Fruit fly (Drosophila melanogaster) whole organism, embryonic: Measurements from ENCODE around the gene erm.

ENCODE experiments used
- Adf1 ChIP-seq: fragments of 200-800 bp; sonication (Bioruptor generic); IDR thresholded peaks from 2 replicates; pipeline ENCODE4 v1.3.6; 2022; ENCODE audit warnings: missing biosample characterization, missing genetic modification characterization
- Antp ChIP-seq: fragments of 200-800 bp; sonication (Bioruptor generic); optimal IDR thresholded peaks from 3 replicates; lab custom pipeline; 2016; ENCODE audit warnings: missing biosample characterization, missing genetic modification characterization
- C15 ChIP-seq: fragments of 200-800 bp; sonication (Bioruptor generic); IDR thresholded peaks from 3 replicates; pipeline ENCODE4 v1.3.6; 2022; ENCODE audit warnings: missing biosample characterization, missing genetic modification characterization
- CG11085 ChIP-seq: fragments of 200-800 bp; sonication (Bioruptor generic); IDR thresholded peaks from 2 replicates; pipeline ENCODE4 v1.3.6; 2022; ENCODE audit warnings: missing biosample characterization, missing genetic modification characterization
- CG11398 ChIP-seq: fragments of 200-800 bp; sonication (Bioruptor generic); optimal IDR thresholded peaks from 2 replicates; lab custom pipeline; 2016; ENCODE audit warnings: missing biosample characterization, missing genetic modification characterization
- CG14050 ChIP-seq: fragments of 200-800 bp; sonication (Bioruptor generic); IDR thresholded peaks from 3 replicates; pipeline ENCODE4 v1.3.6; 2022; ENCODE audit warnings: missing biosample characterization, missing genetic modification characterization
- CG14667 ChIP-seq: fragments of 200-800 bp; sonication (Bioruptor generic); IDR thresholded peaks from 2 replicates; pipeline ENCODE4 v1.3.6; 2022; ENCODE audit warnings: missing biosample characterization, missing genetic modification characterization
- CG16779 ChIP-seq: fragments of 200-800 bp; sonication (Bioruptor generic); IDR thresholded peaks from 2 replicates; pipeline ENCODE4 v1.3.6; 2022; ENCODE audit warnings: missing biosample characterization, missing genetic modification characterization
- CG18011 ChIP-seq: fragments of 200-800 bp; sonication (Bioruptor generic); optimal IDR thresholded peaks from 2 replicates; lab custom pipeline; 2017; ENCODE audit warnings: missing biosample characterization, missing genetic modification characterization, mild to moderate bottlenecking, moderate library complexity, missing genotype
- CG18619 ChIP-seq: fragments of 200-800 bp; sonication (Bioruptor generic); optimal IDR thresholded peaks from 3 replicates; lab custom pipeline; 2017; ENCODE audit warnings: missing biosample characterization, mild to moderate bottlenecking, missing genetic modification characterization
- CG2116 ChIP-seq: fragments of 200-800 bp; sonication (Bioruptor generic); optimal IDR thresholded peaks from 3 replicates; lab custom pipeline; 2018; ENCODE audit warnings: missing biosample characterization, mild to moderate bottlenecking, missing genetic modification characterization
- CG2202 ChIP-seq: fragments of 200-800 bp; sonication (Bioruptor generic); optimal IDR thresholded peaks from 2 replicates; lab custom pipeline; 2018; ENCODE audit warnings: missing biosample characterization, mild to moderate bottlenecking, missing genetic modification characterization
- CG3407 ChIP-seq: fragments of 200-800 bp; sonication (Bioruptor generic); optimal IDR thresholded peaks from 2 replicates; lab custom pipeline; 2018; ENCODE audit warnings: missing biosample characterization, mild to moderate bottlenecking, missing genetic modification characterization
- CG6654 ChIP-seq: fragments of 200-800 bp; sonication (Bioruptor generic); optimal IDR thresholded peaks from 2 replicates; lab custom pipeline; 2017; ENCODE audit warnings: missing biosample characterization, mild to moderate bottlenecking, missing genetic modification characterization
- CG6854 ChIP-seq: fragments of 200-800 bp; sonication (Bioruptor generic); optimal IDR thresholded peaks from 3 replicates; lab custom pipeline; 2017; ENCODE audit warnings: missing biosample characterization, mild to moderate bottlenecking, missing genetic modification characterization
- CG7839 ChIP-seq: fragments of 200-800 bp; sonication (Bioruptor generic); optimal IDR thresholded peaks from 3 replicates; lab custom pipeline; 2018; ENCODE audit warnings: missing biosample characterization, mild to moderate bottlenecking, missing genetic modification characterization, moderate library complexity
- CG7987 ChIP-seq: fragments of 200-800 bp; sonication (Bioruptor generic); optimal IDR thresholded peaks from 2 replicates; lab custom pipeline; 2018; ENCODE audit warnings: missing biosample characterization, mild to moderate bottlenecking, missing genetic modification characterization, moderate library complexity
- CHES-1-like ChIP-seq: fragments of 200-800 bp; sonication (Bioruptor generic); optimal IDR thresholded peaks from 2 replicates; lab custom pipeline; 2016; ENCODE audit warnings: missing biosample characterization, missing genetic modification characterization
- GATAe ChIP-seq: fragments of 200-800 bp; sonication (Bioruptor generic); conservative IDR thresholded peaks from 2 replicates; pipeline ENCODE4 v1.3.6; 2022; ENCODE audit warnings: missing biosample characterization, missing genetic modification characterization
- Gug ChIP-seq: fragments of 200-800 bp; sonication (Bioruptor generic); IDR thresholded peaks from 4 replicates; pipeline ENCODE4 v1.3.6; 2022; ENCODE audit warnings: missing biosample characterization, missing genetic modification characterization
- H15 ChIP-seq: fragments of 200-800 bp; sonication (Bioruptor generic); IDR thresholded peaks from 3 replicates; pipeline ENCODE4 v1.3.6; 2022; ENCODE audit warnings: missing biosample characterization, missing genetic modification characterization
- HLH3B ChIP-seq: fragments of 200-800 bp; sonication (Bioruptor generic); IDR thresholded peaks from 2 replicates; pipeline ENCODE4 v1.3.6; 2022; ENCODE audit warnings: missing biosample characterization, missing genetic modification characterization
- Hand ChIP-seq: fragments of 200-800 bp; sonication (Bioruptor generic); optimal IDR thresholded peaks from 2 replicates; lab custom pipeline; 2017; ENCODE audit warnings: mild to moderate bottlenecking, missing biosample characterization, missing genetic modification reagents, missing genetic modification characterization
- Myb ChIP-seq: fragments of 200-800 bp; sonication (Bioruptor generic); optimal IDR thresholded peaks from 2 replicates; lab custom pipeline; 2016; ENCODE audit warnings: missing biosample characterization, missing genetic modification characterization
- Nf-YA ChIP-seq: fragments of 200-800 bp; sonication (Bioruptor generic); IDR thresholded peaks from 2 replicates; pipeline ENCODE4 v1.3.6; 2022; ENCODE audit warnings: missing biosample characterization, missing genetic modification characterization
- NfI ChIP-seq: fragments of 200-800 bp; sonication (Bioruptor generic); optimal IDR thresholded peaks from 3 replicates; lab custom pipeline; 2018; ENCODE audit warnings: missing biosample characterization, mild to moderate bottlenecking, missing genetic modification characterization, moderate library complexity
- Oaz ChIP-seq: fragments of 200-800 bp; sonication (Bioruptor generic); IDR thresholded peaks from 2 replicates; pipeline ENCODE4 v1.3.6; 2022; ENCODE audit warnings: missing biosample characterization, missing genetic modification characterization
- Pdp1 ChIP-seq, 2 experiments: fragments of 200-800 bp; sonication (Bioruptor generic); optimal IDR thresholded peaks; 3 replicates each; lab custom pipeline; 2016; ENCODE audit warnings: missing biosample characterization in 2 of 2, missing genetic modification characterization in 2 of 2, mild to moderate bottlenecking in 1 of 2, moderate library complexity in 1 of 2
- Ravus ChIP-seq: fragments of 200-800 bp; sonication (Bioruptor generic); IDR thresholded peaks from 2 replicates; pipeline ENCODE4 v1.3.6; 2022; ENCODE audit warnings: missing biosample characterization, missing genetic modification characterization
- Taf1 ChIP-seq: fragments of 200-800 bp; sonication (Bioruptor generic); IDR thresholded peaks from 2 replicates; pipeline ENCODE4 v1.3.6; 2022; ENCODE audit warnings: missing biosample characterization, missing genetic modification characterization
- al ChIP-seq: fragments of 200-800 bp; sonication (Bioruptor generic); IDR thresholded peaks from 2 replicates; pipeline ENCODE4 v1.3.6; 2022; ENCODE audit warnings: missing biosample characterization, missing genetic modification characterization
- ara ChIP-seq: fragments of 200-800 bp; sonication (Bioruptor generic); IDR thresholded peaks from 2 replicates; pipeline ENCODE4 v1.3.6; 2022; ENCODE audit warnings: missing biosample characterization, missing genetic modification characterization
- az2 ChIP-seq: fragments of 200-800 bp; sonication (Bioruptor generic); optimal IDR thresholded peaks from 3 replicates; lab custom pipeline; 2016; ENCODE audit warnings: missing biosample characterization, missing genetic modification characterization
- bbx ChIP-seq: fragments of 200-800 bp; sonication (Bioruptor generic); IDR thresholded peaks from 2 replicates; pipeline ENCODE4 v1.3.6; 2022; ENCODE audit warnings: missing biosample characterization, missing genetic modification characterization; ENCODE audit not compliant: partially characterized antibody
- dm ChIP-seq: fragments of 200-800 bp; sonication (Bioruptor generic); optimal IDR thresholded peaks from 3 replicates; lab custom pipeline; 2016; ENCODE audit warnings: missing biosample characterization, missing genetic modification characterization
- grau ChIP-seq: fragments of 200-800 bp; optimal IDR thresholded peaks from 3 replicates; lab custom pipeline; 2019; ENCODE audit warnings: missing biosample characterization, mild to moderate bottlenecking, missing genetic modification characterization, moderate library complexity
- h ChIP-seq: fragments of >200 bp; optimal IDR thresholded peaks from 2 replicates; lab custom pipeline; 2017
- hbn ChIP-seq: fragments of 200-800 bp; sonication (Bioruptor generic); IDR thresholded peaks from 2 replicates; pipeline ENCODE4 v1.3.6; 2022; ENCODE audit warnings: missing biosample characterization, missing genetic modification characterization; ENCODE audit not compliant: partially characterized antibody
- her ChIP-seq: fragments of 200-800 bp; sonication (Bioruptor generic); optimal IDR thresholded peaks from 2 replicates; lab custom pipeline; 2016; ENCODE audit warnings: missing biosample characterization, missing genetic modification characterization
- lilli ChIP-seq: fragments of 200-800 bp; sonication (Bioruptor generic); optimal IDR thresholded peaks from 3 replicates; lab custom pipeline; 2016; ENCODE audit warnings: missing biosample characterization, missing genetic modification characterization
- oc ChIP-seq: fragments of 200-800 bp; sonication (Bioruptor generic); optimal IDR thresholded peaks from 2 replicates; lab custom pipeline; 2018; ENCODE audit warnings: missing biosample characterization, mild to moderate bottlenecking, missing genetic modification characterization, moderate library complexity
- peb ChIP-seq: fragments of 200-800 bp; sonication (Bioruptor generic); IDR thresholded peaks from 2 replicates; pipeline ENCODE4 v1.3.6; 2022; ENCODE audit warnings: missing biosample characterization, missing genetic modification characterization
- pros ChIP-seq: fragments of 200-800 bp; sonication (Bioruptor generic); optimal IDR thresholded peaks from 3 replicates; lab custom pipeline; 2019; ENCODE audit warnings: missing biosample characterization, mild to moderate bottlenecking, missing genetic modification characterization, moderate library complexity
- psq ChIP-seq: fragments of 200-800 bp; sonication (Bioruptor generic); optimal IDR thresholded peaks from 2 replicates; lab custom pipeline; 2017; ENCODE audit warnings: missing biosample characterization, missing genetic modification characterization
- ro ChIP-seq: fragments of 200-800 bp; sonication (Bioruptor generic); IDR thresholded peaks from 2 replicates; pipeline ENCODE4 v1.3.6; 2022; ENCODE audit warnings: missing biosample characterization, missing genetic modification characterization
- run ChIP-seq: fragments of 200-800 bp; sonication (Bioruptor generic); optimal IDR thresholded peaks from 3 replicates; lab custom pipeline; 2018; ENCODE audit warnings: missing biosample characterization, mild to moderate bottlenecking, missing genetic modification characterization
- sqz ChIP-seq: fragments of 200-800 bp; sonication (Bioruptor generic); optimal IDR thresholded peaks from 3 replicates; lab custom pipeline; 2018; ENCODE audit warnings: missing biosample characterization, mild to moderate bottlenecking, missing genetic modification characterization
- tap ChIP-seq: fragments of 200-800 bp; optimal IDR thresholded peaks from 3 replicates; lab custom pipeline; 2019; ENCODE audit warnings: missing biosample characterization, mild to moderate bottlenecking, missing genetic modification characterization, moderate library complexity
- tll ChIP-seq, 2 experiments: fragments of 200-800 bp in 1 of 2; fragments of >200 bp in 1 of 2; sonication (Bioruptor generic) in 1 of 2; optimal IDR thresholded peaks; 2 replicates each; lab custom pipeline; 2017 to 2019; ENCODE audit warnings: missing biosample characterization in 2 of 2, missing genetic modification characterization in 2 of 2, mild to moderate bottlenecking in 1 of 2, moderate library complexity in 1 of 2
- vfl ChIP-seq: fragments of 200-800 bp; sonication (Bioruptor generic); optimal IDR thresholded peaks from 2 replicates; lab custom pipeline; 2016; ENCODE audit warnings: missing biosample characterization, missing genetic modification characterization

erm gene

DNA sequence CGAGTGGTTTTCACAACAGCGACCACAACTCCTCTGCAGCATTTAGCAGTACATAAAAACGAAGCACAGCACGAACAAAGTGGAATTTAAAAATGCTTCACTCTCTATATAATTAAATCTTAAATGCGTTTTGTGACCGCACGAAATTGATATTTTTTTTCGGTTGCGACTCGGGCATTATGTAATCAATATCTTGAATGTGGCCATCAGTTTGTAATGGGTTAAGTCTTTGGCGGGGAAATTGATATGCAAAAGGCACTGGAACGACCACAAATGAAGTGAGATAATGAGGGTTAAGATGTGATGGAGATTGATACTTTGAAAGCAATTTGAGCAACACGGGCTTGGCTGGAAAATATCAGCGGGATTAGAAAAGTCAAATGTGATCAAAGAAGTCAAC is 46.3 kb downstream of the erm start:
- peak in 1 of 2 experiments; percentile 88 for TF ChIP-seq Pdp1 (GFP tag; optimal IDR thresholded peaks at IDR 0.05; lab: Kevin White, UChicago)
- no peak for TF ChIP-seq CG7987 (GFP tag; lab: Kevin White, UChicago)
- peak; percentile 55 for TF ChIP-seq oc (tag; lab: Kevin White, UChicago)
- no peak for TF ChIP-seq Oaz (GFP tag; lab: Robert Waterston, UW)
- 0 out of 2 replicates have a peak, but pooled peaks have one; percentile 23 for TF ChIP-seq CG11085 (GFP tag; lab: Robert Waterston, UW)
- no peak for TF ChIP-seq C15 (GFP tag; lab: Robert Waterston, UW)
- no peak for TF ChIP-seq Ravus (GFP tag; lab: Robert Waterston, UW)
- no peak for TF ChIP-seq her (GFP tag; lab: Kevin White, UChicago)
- no peak for TF ChIP-seq CG3407 (GFP tag; lab: Kevin White, UChicago)
- TF ChIP-seq dm (GFP tag; lab: Kevin White, UChicago), result no peak
- TF ChIP-seq Antp (GFP tag; lab: Kevin White, UChicago), result no peak
- peak; percentile 0 for TF ChIP-seq run (tag; lab: Kevin White, UChicago)

DNA sequence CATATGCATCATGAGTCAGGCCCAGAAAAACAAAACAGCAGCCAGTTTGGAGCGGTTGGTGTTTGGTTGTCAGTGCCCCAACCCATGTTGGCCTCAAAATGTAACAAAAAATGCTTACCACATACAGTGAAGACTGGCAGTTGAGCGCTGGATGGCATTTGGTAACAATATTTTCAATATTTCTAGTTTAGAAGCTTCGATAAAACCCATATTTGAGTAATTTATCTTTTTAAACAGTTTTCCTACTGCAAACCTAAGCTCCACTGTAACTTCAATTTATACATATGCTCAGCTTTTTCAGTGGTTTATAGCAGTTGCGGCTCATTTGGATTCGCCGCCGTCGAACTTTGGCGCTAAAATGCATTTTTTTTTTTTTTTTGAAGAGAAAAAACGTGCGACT is 53.7 kb downstream of the erm start:
- no peak for TF ChIP-seq GATAe (GFP tag; lab: Robert Waterston, UW)
- no peak for TF ChIP-seq pros
- peak; percentile 34; the same call in 1 of the 2 replicates for TF ChIP-seq peb (GFP tag; lab: Robert Waterston, UW)
- no peak for TF ChIP-seq al (GFP tag; lab: Robert Waterston, UW)
- TF ChIP-seq Ravus (GFP tag; lab: Robert Waterston, UW), result 0 out of 2 replicates have a peak, but pooled peaks have one; percentile 18
- TF ChIP-seq CG6854 (GFP tag; lab: Kevin White, UChicago), result no peak
- TF ChIP-seq CG18011 (GFP tag; lab: Kevin White, UChicago), result no peak
- no peak for TF ChIP-seq NfI (GFP tag; lab: Kevin White, UChicago)
- TF ChIP-seq CG14667 (GFP tag; lab: Robert Waterston, UW), result peak; percentile 35; the same call in 1 of the 2 replicates
- TF ChIP-seq Myb (GFP tag; lab: Kevin White, UChicago), result no peak
- no peak for TF ChIP-seq CG2202 (tag; lab: Kevin White, UChicago)
- peak; percentile 67; the same call in 2 of the 3 replicates for TF ChIP-seq H15
- TF ChIP-seq grau (tag; lab: Kevin White, UChicago), result peak; percentile 79
- TF ChIP-seq ara, result peak; percentile 57; the same call in 1 of the 2 replicates
- peak; percentile 26; the same call in 1 of the 3 replicates for TF ChIP-seq CG14050 (GFP tag; lab: Robert Waterston, UW)
- no peak for TF ChIP-seq Adf1 (GFP tag; lab: Robert Waterston, UW)
- TF ChIP-seq tap (tag; lab: Kevin White, UChicago), result peak; percentile 33
- no peak for TF ChIP-seq bbx (GFP tag; lab: Robert Waterston, UW)
- peak; percentile 6 for TF ChIP-seq CG7839 (tag; lab: Kevin White, UChicago)
- no peak for TF ChIP-seq CG2116
- TF ChIP-seq az2 (GFP tag; lab: Kevin White, UChicago), result no peak
- no peak for TF ChIP-seq tll (GFP tag; optimal IDR thresholded peaks at IDR 0.05; lab: Kevin White, UChicago)
- TF ChIP-seq sqz, result peak; percentile 65
- peak; percentile 23; the same call in 1 of the 2 replicates for TF ChIP-seq Nf-YA (GFP tag; lab: Robert Waterston, UW)
- no peak for TF ChIP-seq CG6654 (GFP tag; lab: Kevin White, UChicago)
- no peak for TF ChIP-seq run (tag; lab: Kevin White, UChicago)
- TF ChIP-seq Hand (GFP tag; lab: Kevin White, UChicago), result no peak
- TF ChIP-seq CG18619 (GFP tag; lab: Kevin White, UChicago), result no peak
- no peak for TF ChIP-seq CG11398 (GFP tag; lab: Kevin White, UChicago)
- no peak for TF ChIP-seq psq
- no peak for TF ChIP-seq vfl (GFP tag; lab: Kevin White, UChicago)
- no peak for TF ChIP-seq Taf1
- peak; percentile 54; the same call in 2 of the 4 replicates for TF ChIP-seq Gug (GFP tag; lab: Robert Waterston, UW)
- no peak for TF ChIP-seq CHES-1-like
- TF ChIP-seq HLH3B (GFP tag; lab: Robert Waterston, UW), result 0 out of 2 replicates have a peak, but pooled peaks have one; percentile 53
- no peak for TF ChIP-seq hbn (GFP tag; lab: Robert Waterston, UW)
- TF ChIP-seq ro (GFP tag; lab: Robert Waterston, UW), result no peak
- TF ChIP-seq CG16779 (GFP tag; lab: Robert Waterston, UW), result no peak
- peak; percentile 12 for TF ChIP-seq lilli (GFP tag; lab: Kevin White, UChicago)
- TF ChIP-seq h, result no peak
